Worm (Caenorhabditis elegans) whole organism, L4 larva: Measurements from ENCODE around the gene T22F3.2.
A peak's percentile ranks its signal among the peaks of the same experiment; 100 is the strongest.
"Not testable (repeated sequence)": the region's sequence is repeated elsewhere in the genome, so short reads cannot be mapped to it uniquely, and the experiment has no call there.

ENCODE experiments used
- D1046.2 ChIP-seq: fragments of 200-800 bp; sonication (Bioruptor generic); IDR thresholded peaks from 2 replicates; pipeline ENCODE4 v1.3.6; 2022; ENCODE audit warnings: missing genetic modification characterization, missing compliant biosample characterization
- F26F4.8 ChIP-seq: fragments of 200-800 bp; sonication (Bioruptor generic); conservative IDR thresholded peaks from 2 replicates; pipeline ENCODE4 v1.3.6; 2022; ENCODE audit warnings: missing genetic modification characterization, missing compliant biosample characterization
- F37D6.2 ChIP-seq: sonication (generic microtip); optimal IDR thresholded peaks from 2 replicates; lab custom pipeline; 2016; ENCODE audit warnings: mild to moderate bottlenecking, missing genetic modification characterization, missing compliant biosample characterization
- F44E2.7 ChIP-seq: fragments of 200-800 bp; sonication (Bioruptor generic); IDR thresholded peaks from 2 replicates; pipeline ENCODE4 v2.1.2; 2022; ENCODE audit warnings: missing genetic modification characterization, missing compliant biosample characterization
- F49E8.2 ChIP-seq: sonication (generic microtip); optimal IDR thresholded peaks from 2 replicates; lab custom pipeline; 2016; ENCODE audit warnings: missing compliant biosample characterization, mild to moderate bottlenecking, missing genetic modification characterization, borderline replicate concordance
- T20F7.1 ChIP-seq: fragments of 200-800 bp; sonication (Bioruptor generic); optimal IDR thresholded peaks from 2 replicates; lab custom pipeline; 2018; ENCODE audit warnings: mild to moderate bottlenecking, missing genetic modification characterization, missing compliant biosample characterization
- Y105C5A.15 ChIP-seq: fragments of 200-800 bp; sonication (Bioruptor generic); IDR thresholded peaks from 2 replicates; pipeline ENCODE4 v1.3.6; 2022; ENCODE audit warnings: missing genetic modification characterization, missing compliant biosample characterization
- Y5F2A.4 ChIP-seq: fragments of 200-800 bp; sonication (Bioruptor generic); optimal IDR thresholded peaks from 2 replicates; lab custom pipeline; 2018; ENCODE audit warnings: mild to moderate bottlenecking, missing genetic modification characterization, missing compliant biosample characterization
- Y75B8A.6 ChIP-seq: fragments of 200-800 bp; sonication (Bioruptor generic); IDR thresholded peaks from 2 replicates; pipeline ENCODE4 v1.3.6; 2022; ENCODE audit warnings: missing genetic modification reagents, missing genetic modification characterization, missing compliant biosample characterization
- ama-1 ChIP-seq: fragments of 150-350 bp; optimal IDR thresholded peaks from 2 replicates; lab custom pipeline; 2014; ENCODE audit warnings: inconsistent platforms, mixed read lengths
- ceh-20 ChIP-seq: fragments of 200-800 bp; sonication (Bioruptor generic); IDR thresholded peaks from 2 replicates; pipeline ENCODE4 v1.3.6; 2022; ENCODE audit warnings: missing genetic modification reagents, missing genetic modification characterization, missing compliant biosample characterization
- ceh-28 ChIP-seq: fragments of 150-350 bp; optimal IDR thresholded peaks from 2 replicates; lab custom pipeline; 2014; ENCODE audit warnings: missing biosample characterization, missing genetic modification reagents, missing genetic modification characterization
- cey-2 ChIP-seq: sonication (generic microtip); optimal IDR thresholded peaks from 3 replicates; lab custom pipeline; 2017; ENCODE audit warnings: missing genetic modification characterization, mild to moderate bottlenecking, missing compliant biosample characterization, antibody characterized with exemption, borderline replicate concordance; ENCODE audit not compliant: insufficient read depth
- daf-12 ChIP-seq: fragments of 150-350 bp; optimal IDR thresholded peaks from 2 replicates; lab custom pipeline; 2014; ENCODE audit warnings: missing biosample characterization, missing genetic modification reagents, missing genetic modification characterization
- daf-19 ChIP-seq: fragments of 200-800 bp; sonication (Bioruptor generic); conservative IDR thresholded peaks from 2 replicates; pipeline ENCODE4 v1.3.6; 2022; ENCODE audit warnings: missing genetic modification characterization, missing compliant biosample characterization
- dmd-6 ChIP-seq: fragments of 200-800 bp; sonication (Bioruptor generic); IDR thresholded peaks from 2 replicates; pipeline ENCODE4 v1.3.6; 2022; ENCODE audit warnings: missing genetic modification reagents, missing genetic modification characterization, missing compliant biosample characterization
- dpl-1 ChIP-seq: fragments of 150-350 bp; optimal IDR thresholded peaks from 2 replicates; lab custom pipeline; 2014; ENCODE audit warnings: missing biosample characterization, missing genetic modification reagents, missing genetic modification characterization
- dve-1 ChIP-seq: sonication (generic microtip); optimal IDR thresholded peaks from 2 replicates; lab custom pipeline; 2017; ENCODE audit warnings: antibody characterized with exemption, mild to moderate bottlenecking, missing genetic modification characterization, missing compliant biosample characterization; ENCODE audit not compliant: insufficient read depth
- hif-1 ChIP-seq, 2 experiments: sonication (generic microtip); optimal IDR thresholded peaks; 2 replicates each; lab custom pipeline; 2016 to 2017; ENCODE audit warnings: missing compliant biosample characterization in 2 of 2, missing genetic modification characterization in 2 of 2, missing genetic modification reagents in 2 of 2, missing genotype in 2 of 2, mild to moderate bottlenecking in 1 of 2
- hlh-11 ChIP-seq: fragments of 200-800 bp; sonication (Bioruptor generic); optimal IDR thresholded peaks from 2 replicates; lab custom pipeline; 2018; ENCODE audit warnings: mild to moderate bottlenecking, missing genetic modification characterization, missing compliant biosample characterization
- hlh-30 ChIP-seq: sonication (generic microtip); optimal IDR thresholded peaks from 2 replicates; lab custom pipeline; 2017; ENCODE audit warnings: antibody characterized with exemption, mild to moderate bottlenecking, missing genetic modification characterization, missing compliant biosample characterization; ENCODE audit not compliant: insufficient read depth
- lin-13 ChIP-seq: fragments of 150-350 bp; optimal IDR thresholded peaks from 2 replicates; lab custom pipeline; 2014; ENCODE audit warnings: missing biosample characterization, missing genetic modification reagents, missing genetic modification characterization
- lin-29 ChIP-seq: fragments of 200-800 bp; sonication (Bioruptor generic); IDR thresholded peaks from 2 replicates; pipeline ENCODE4 v1.3.6; 2022; ENCODE audit warnings: missing genetic modification reagents, missing genetic modification characterization, missing compliant biosample characterization
- lin-39 ChIP-seq: fragments of 150-350 bp; optimal IDR thresholded peaks from 2 replicates; lab custom pipeline; 2014; ENCODE audit warnings: missing biosample characterization, missing genetic modification reagents, missing genetic modification characterization
- lir-3 ChIP-seq: sonication (generic microtip); optimal IDR thresholded peaks from 2 replicates; lab custom pipeline; 2016; ENCODE audit warnings: mild to moderate bottlenecking, missing genetic modification characterization, missing compliant biosample characterization
- mdt-29 ChIP-seq: fragments of 200-800 bp; sonication (Bioruptor generic); IDR thresholded peaks from 2 replicates; pipeline ENCODE4 v1.3.6; 2022; ENCODE audit warnings: missing genetic modification reagents, missing genetic modification characterization, missing compliant biosample characterization
- mes-2 ChIP-seq: sonication (generic microtip); optimal IDR thresholded peaks from 2 replicates; lab custom pipeline; 2016; ENCODE audit warnings: missing genotype, mild to moderate bottlenecking, missing genetic modification characterization, missing compliant biosample characterization; ENCODE audit not compliant: poor library complexity, severe bottlenecking
- mxl-3 ChIP-seq: fragments of 200-800 bp; sonication (Bioruptor generic); optimal IDR thresholded peaks from 2 replicates; lab custom pipeline; 2018; ENCODE audit warnings: mild to moderate bottlenecking, missing genetic modification characterization, missing compliant biosample characterization
- nhr-10 ChIP-seq: fragments of 150-350 bp; optimal IDR thresholded peaks from 2 replicates; lab custom pipeline; 2014; ENCODE audit warnings: missing biosample characterization, missing genetic modification characterization
- nhr-111 ChIP-seq: fragments of 200-800 bp; sonication (Bioruptor generic); optimal IDR thresholded peaks from 2 replicates; lab custom pipeline; 2018; ENCODE audit warnings: mild to moderate bottlenecking, missing genetic modification characterization, missing compliant biosample characterization
- nhr-237 ChIP-seq: sonication (generic microtip); optimal IDR thresholded peaks from 2 replicates; lab custom pipeline; 2017; ENCODE audit warnings: missing biosample characterization, missing genetic modification characterization
- nhr-28 ChIP-seq: fragments of 150-350 bp; optimal IDR thresholded peaks from 2 replicates; lab custom pipeline; 2014; ENCODE audit warnings: missing biosample characterization, missing genetic modification characterization
- nhr-48 ChIP-seq: sonication (generic microtip); optimal IDR thresholded peaks from 2 replicates; lab custom pipeline; 2016; ENCODE audit warnings: mild to moderate bottlenecking, missing genetic modification characterization, missing compliant biosample characterization
- nhr-6 ChIP-seq: fragments of 150-350 bp; optimal IDR thresholded peaks from 2 replicates; lab custom pipeline; 2014; ENCODE audit warnings: missing biosample characterization, missing genetic modification characterization
- nhr-77 ChIP-seq: fragments of 150-350 bp; optimal IDR thresholded peaks from 2 replicates; lab custom pipeline; 2014; ENCODE audit warnings: missing biosample characterization, missing genetic modification characterization
- pha-4 ChIP-seq, 2 experiments: fragments of 150-350 bp in 1 of 2; fragments of 200-800 bp in 1 of 2; sonication (Bioruptor generic) in 1 of 2; IDR thresholded peaks in 1 of 2; optimal IDR thresholded peaks in 1 of 2; 2 replicates each; pipeline versions ENCODE4 v1.3.6 to Lab custom; 2014 to 2022; ENCODE audit warnings: missing genetic modification characterization in 2 of 2, missing genetic modification reagents in 2 of 2, missing biosample characterization in 1 of 2, missing compliant biosample characterization in 1 of 2
- snpc-4 ChIP-seq: fragments of 150-350 bp; optimal IDR thresholded peaks from 2 replicates; lab custom pipeline; 2014; ENCODE audit warnings: missing biosample characterization, missing genetic modification characterization
- spr-1 ChIP-seq: sonication (generic microtip); optimal IDR thresholded peaks from 2 replicates; lab custom pipeline; 2016; ENCODE audit warnings: mild to moderate bottlenecking, missing genetic modification characterization, missing compliant biosample characterization
- unc-130 ChIP-seq: sonication (generic microtip); optimal IDR thresholded peaks from 2 replicates; lab custom pipeline; 2016; ENCODE audit warnings: missing genetic modification reagents, missing genetic modification characterization, missing compliant biosample characterization
- unc-39 ChIP-seq: sonication (generic microtip); optimal IDR thresholded peaks from 2 replicates; lab custom pipeline; 2017; ENCODE audit warnings: missing biosample characterization, missing genetic modification characterization
- vab-7 ChIP-seq: fragments of 200-800 bp; sonication (Bioruptor generic); IDR thresholded peaks from 2 replicates; pipeline ENCODE4 v1.3.6; 2022; ENCODE audit warnings: missing genetic modification reagents, missing genetic modification characterization, missing compliant biosample characterization
- zag-1 ChIP-seq: fragments of 150-350 bp; optimal IDR thresholded peaks from 2 replicates; lab custom pipeline; 2014; ENCODE audit warnings: missing biosample characterization, missing genetic modification characterization
- zfp-2 ChIP-seq: sonication (generic microtip); optimal IDR thresholded peaks from 2 replicates; lab custom pipeline; 2016; ENCODE audit warnings: mild to moderate bottlenecking, missing genetic modification characterization, missing compliant biosample characterization
- zip-2 ChIP-seq: fragments of 150-350 bp; optimal IDR thresholded peaks from 2 replicates; lab custom pipeline; 2014; ENCODE audit warnings: missing biosample characterization, missing genetic modification characterization

T22F3.2 gene

DNA sequence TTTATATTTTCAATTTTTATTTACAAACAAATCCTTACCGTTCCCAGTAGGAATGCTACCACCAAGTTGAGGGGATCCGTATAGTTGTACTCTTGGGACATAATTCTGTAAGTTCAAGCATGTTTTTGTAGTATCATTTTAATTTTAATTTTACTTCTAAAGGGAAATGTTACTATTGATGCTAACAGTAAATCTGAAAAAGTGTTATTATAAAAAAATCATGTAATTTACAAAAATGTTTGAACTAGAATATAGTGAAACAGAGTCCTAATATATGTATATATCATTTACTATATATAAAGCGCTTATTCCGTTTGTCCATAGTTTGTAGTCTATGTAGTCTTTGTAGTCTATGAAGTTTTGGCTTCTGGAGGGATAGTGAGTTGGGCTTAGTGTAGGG lies 34.2 kb downstream of the T22F3.2 start, which contains the start of gene srx-93:
Gene srx-93, minus strand, starts transcription at position 101 of the 400 bp plus-strand sequence.
- TF ChIP-seq dve-1 (tag; lab: Kevin White, UChicago); F37D6.2; dpl-1 (GFP tag; lab: Kevin White, UChicago): not testable (repeated sequence)

DNA sequence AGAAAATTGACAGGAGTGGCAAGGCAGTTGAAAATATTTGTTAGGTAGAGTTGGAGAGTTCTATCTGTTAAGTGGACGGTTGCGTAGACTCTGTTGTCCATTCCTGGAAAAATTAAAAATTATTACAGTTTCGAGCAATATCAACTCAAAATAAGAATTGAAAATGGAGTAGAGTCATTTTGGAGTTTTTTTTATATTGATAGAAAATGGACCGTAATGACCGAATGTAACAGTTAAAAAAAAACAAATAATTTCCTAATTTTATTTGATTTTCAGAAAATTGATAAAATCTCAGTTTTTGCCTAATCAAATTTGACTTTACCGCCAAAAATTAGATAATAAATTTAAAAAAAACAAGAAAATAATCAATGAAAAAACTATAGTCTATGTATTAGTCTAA lies 40.5 kb downstream of the T22F3.2 start, which contains the start of gene F59B1.4:
Gene F59B1.4, minus strand, starts transcription at position 101 of the 400 bp plus-strand sequence.
- no peak for TF ChIP-seq mdt-29 (GFP tag; lab: Robert Waterston, UW)
- TF ChIP-seq nhr-77 = no peak
- no peak for TF ChIP-seq unc-130
- no peak for TF ChIP-seq nhr-6 (tag; lab: Kevin White, UChicago)
- TF ChIP-seq nhr-111 = no peak
- no peak for TF ChIP-seq unc-39 (tag; lab: Kevin White, UChicago)
- TF ChIP-seq zag-1 (tag; lab: Kevin White, UChicago) = no peak
- TF ChIP-seq ceh-28 = no peak
- TF ChIP-seq zip-2 (tag; lab: Kevin White, UChicago) = no peak
- TF ChIP-seq lin-39 (tag; lab: Kevin White, UChicago) = no peak
- no peak for TF ChIP-seq ceh-20
- TF ChIP-seq lin-13 (GFP tag; lab: Kevin White, UChicago) = no peak
- TF ChIP-seq nhr-237 (tag; lab: Kevin White, UChicago) = no peak
- TF ChIP-seq mxl-3 (GFP tag; lab: Kevin White, UChicago) = no peak
- no peak for TF ChIP-seq Y75B8A.6
- TF ChIP-seq daf-19 (GFP tag; lab: Robert Waterston, UW) = no peak
- no peak for TF ChIP-seq nhr-28 (tag; lab: Kevin White, UChicago)

ce11 chrV:3631591-3631990 lies 45.2 kb downstream of the T22F3.2 start, which contains the start of gene F59B1.6:
Gene F59B1.6, minus strand, starts transcription at chrV:3631691.
- TF ChIP-seq Y105C5A.15 (no peak), cey-2 (tag; lab: Kevin White, UChicago) (no peak), mxl-3 (GFP tag; lab: Kevin White, UChicago) (no peak), pha-4 (GFP tag; IDR thresholded peaks at IDR 0.05; lab: Robert Waterston, UW) (no peak), pha-4 (tag; optimal IDR thresholded peaks at IDR 0.05; lab: Kevin White, UChicago) (no peak), nhr-237 (tag; lab: Kevin White, UChicago) (no peak), snpc-4 (tag; lab: Kevin White, UChicago) (no peak), nhr-10 (tag; lab: Kevin White, UChicago) (no peak), hif-1 (tag; optimal IDR thresholded peaks at IDR 0.05; lab: Kevin White, UChicago) (no peak), vab-7 (GFP tag; lab: Robert Waterston, UW) (no peak), hlh-30 (tag; lab: Kevin White, UChicago) (no peak), ama-1 (lab: Kevin White, UChicago) (no peak), zfp-2 (tag; lab: Kevin White, UChicago) (no peak), F26F4.8 (GFP tag; lab: Robert Waterston, UW) (no peak), ceh-28 (no peak)

DNA sequence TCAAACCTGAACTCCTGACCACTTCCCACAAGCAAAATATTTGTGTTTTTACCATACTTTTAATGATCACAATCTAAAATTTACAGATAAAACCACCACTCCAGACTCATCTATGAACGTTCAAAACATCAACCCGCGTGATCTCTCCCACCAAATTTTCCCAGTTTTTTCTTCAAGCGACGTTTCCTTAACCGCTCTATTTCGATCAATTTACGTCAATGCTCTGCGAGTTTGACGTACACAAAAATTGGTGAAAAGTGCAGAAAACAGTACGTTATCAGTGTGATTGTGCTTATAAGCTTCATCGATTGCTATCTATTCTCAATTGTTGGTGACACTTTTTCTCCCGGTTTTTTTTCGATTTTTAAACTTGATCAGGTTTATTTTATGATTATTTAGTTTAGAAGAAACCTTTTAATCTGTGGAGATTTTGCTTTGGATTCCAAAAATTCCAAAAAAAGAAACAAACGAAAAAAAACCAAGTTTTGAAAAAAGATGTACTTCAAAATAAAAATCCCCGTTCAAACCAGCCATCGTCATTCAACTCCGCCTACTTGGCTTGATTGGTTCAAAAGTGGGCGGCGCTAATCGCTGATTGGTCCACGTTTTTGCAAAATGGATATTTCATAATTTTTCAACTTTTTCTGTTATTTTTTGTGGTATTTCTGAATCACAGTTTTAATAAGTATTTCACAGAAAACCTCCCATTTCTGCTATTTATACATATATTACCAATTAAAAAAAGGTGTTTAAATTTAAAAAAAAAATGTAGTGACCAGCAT lies 46.0 kb downstream of the T22F3.2 start:
- peak; percentile 83 for TF ChIP-seq dve-1 (tag; lab: Kevin White, UChicago)
- TF ChIP-seq hlh-11 (tag; lab: Kevin White, UChicago) = peak; percentile 76
- TF ChIP-seq F49E8.2 = no peak
- peak; percentile 88 for TF ChIP-seq dmd-6 (GFP tag; lab: Robert Waterston, UW)
- no peak for TF ChIP-seq D1046.2
- TF ChIP-seq nhr-48 (tag; lab: Kevin White, UChicago) = peak; percentile 67
- no peak for TF ChIP-seq daf-12 (tag; lab: Kevin White, UChicago)
- TF ChIP-seq Y5F2A.4 (GFP tag; lab: Kevin White, UChicago) = no peak
- TF ChIP-seq T20F7.1 (GFP tag; lab: Kevin White, UChicago) = no peak
- TF ChIP-seq mes-2 (tag; lab: Kevin White, UChicago) = no peak
- no peak for TF ChIP-seq dpl-1 (GFP tag; lab: Kevin White, UChicago)
- no peak for TF ChIP-seq zfp-2 (tag; lab: Kevin White, UChicago)
- no peak for TF ChIP-seq lir-3
- TF ChIP-seq F44E2.7 (GFP tag; lab: Robert Waterston, UW) = no peak
- TF ChIP-seq lin-29 = no peak
- TF ChIP-seq spr-1 (tag; lab: Kevin White, UChicago) = no peak
- TF ChIP-seq F37D6.2 = no peak
